Fruit fly (Drosophila melanogaster) whole organism, embryonic: ENCODE measurements around the gene CG8206.

Experiments
- CG12299 ChIP-seq: fragments of 200-800 bp; sonication (Bioruptor generic); optimal IDR thresholded peaks from 2 replicates; lab custom pipeline; 2018; ENCODE audit warnings: missing biosample characterization, mild to moderate bottlenecking, missing genetic modification characterization
- CG13296 ChIP-seq: fragments of 200-800 bp; sonication (Bioruptor generic); optimal IDR thresholded peaks from 3 replicates; lab custom pipeline; 2018; ENCODE audit warnings: missing biosample characterization, mild to moderate bottlenecking, missing genetic modification characterization
- CG14860 ChIP-seq: fragments of 200-800 bp; sonication (Bioruptor generic); IDR thresholded peaks from 3 replicates; pipeline ENCODE4 v1.3.6; 2022; ENCODE audit warnings: missing biosample characterization, missing genetic modification characterization; ENCODE audit not compliant: partially characterized antibody
- CG1647 ChIP-seq: fragments of 200-800 bp; sonication (Bioruptor generic); optimal IDR thresholded peaks from 3 replicates; lab custom pipeline; 2016; ENCODE audit warnings: missing biosample characterization, missing genetic modification characterization
- CG17912 ChIP-seq: fragments of 200-800 bp; sonication (Bioruptor generic); optimal IDR thresholded peaks from 2 replicates; lab custom pipeline; 2018; ENCODE audit warnings: missing biosample characterization, mild to moderate bottlenecking, missing genetic modification characterization
- CG2116 ChIP-seq: fragments of 200-800 bp; sonication (Bioruptor generic); optimal IDR thresholded peaks from 3 replicates; lab custom pipeline; 2018; ENCODE audit warnings: missing biosample characterization, mild to moderate bottlenecking, missing genetic modification characterization
- CG2199 ChIP-seq: fragments of 200-800 bp; sonication (Bioruptor generic); IDR thresholded peaks from 3 replicates; pipeline ENCODE4 v1.3.6; 2022; ENCODE audit warnings: missing biosample characterization, missing genetic modification characterization
- CG30020 ChIP-seq: fragments of 200-800 bp; optimal IDR thresholded peaks from 2 replicates; lab custom pipeline; 2019; ENCODE audit warnings: missing biosample characterization, mild to moderate bottlenecking, missing genetic modification characterization, moderate library complexity
- CG31224 ChIP-seq: fragments of 200-800 bp; sonication (Bioruptor generic); IDR thresholded peaks from 2 replicates; pipeline ENCODE4 v1.3.6; 2022; ENCODE audit warnings: missing biosample characterization, missing genetic modification characterization
- CG4707 ChIP-seq: fragments of 200-800 bp; sonication (Bioruptor generic); optimal IDR thresholded peaks from 2 replicates; lab custom pipeline; 2018; ENCODE audit warnings: missing biosample characterization, mild to moderate bottlenecking, missing genetic modification characterization, moderate library complexity
- CG6175 ChIP-seq: fragments of 200-800 bp; sonication (Bioruptor generic); IDR thresholded peaks from 3 replicates; pipeline ENCODE4 v1.3.6; 2022; ENCODE audit warnings: missing biosample characterization, missing genetic modification characterization
- CG8290 ChIP-seq, 3 experiments: fragments of 200-800 bp; sonication (Bioruptor generic); optimal IDR thresholded peaks; 2 replicates each; lab custom pipeline; 2016 to 2019; ENCODE audit warnings: missing biosample characterization in 3 of 3, missing genetic modification characterization in 3 of 3, mild to moderate bottlenecking in 2 of 3, moderate library complexity in 1 of 3
- CG8478 ChIP-seq: fragments of >200 bp; optimal IDR thresholded peaks from 2 replicates; lab custom pipeline; 2018
- Dll ChIP-seq: fragments of 200-800 bp; sonication (Bioruptor generic); IDR thresholded peaks from 4 replicates; pipeline ENCODE4 v1.3.6; 2022; ENCODE audit warnings: missing biosample characterization, missing genetic modification characterization; ENCODE audit not compliant: partially characterized antibody
- HLH4C ChIP-seq: fragments of 200-800 bp; sonication (Bioruptor generic); IDR thresholded peaks from 3 replicates; pipeline ENCODE4 v1.3.6; 2022; ENCODE audit warnings: missing biosample characterization, missing genetic modification characterization; ENCODE audit not compliant: partially characterized antibody
- Hmx ChIP-seq: fragments of 200-800 bp; sonication (Bioruptor generic); optimal IDR thresholded peaks from 2 replicates; lab custom pipeline; 2016; ENCODE audit warnings: missing biosample characterization, missing genetic modification characterization
- Hr3 ChIP-seq: fragments of 200-800 bp; sonication (Bioruptor generic); optimal IDR thresholded peaks from 3 replicates; lab custom pipeline; 2016; ENCODE audit warnings: missing biosample characterization, missing genetic modification characterization
- Hr78 ChIP-seq, 2 experiments: fragments of 200-800 bp in 1 of 2; fragments of >200 bp in 1 of 2; sonication (Bioruptor generic) in 1 of 2; optimal IDR thresholded peaks; 2 replicates each; lab custom pipeline; 2017 to 2019; ENCODE audit warnings: missing biosample characterization in 2 of 2, missing genetic modification characterization in 2 of 2, mild to moderate bottlenecking in 1 of 2, moderate library complexity in 1 of 2
- Lim3 ChIP-seq: fragments of 200-800 bp; sonication (Bioruptor generic); IDR thresholded peaks from 2 replicates; pipeline ENCODE4 v1.3.6; 2022; ENCODE audit warnings: missing biosample characterization, missing genetic modification characterization
- Lpt ChIP-seq: fragments of >200 bp; optimal IDR thresholded peaks from 2 replicates; lab custom pipeline; 2018; ENCODE audit warnings: missing biosample characterization, missing genetic modification characterization
- Nf-YB ChIP-seq: fragments of 200-800 bp; sonication (Bioruptor generic); optimal IDR thresholded peaks from 3 replicates; lab custom pipeline; 2019; ENCODE audit warnings: missing biosample characterization, mild to moderate bottlenecking, missing genetic modification characterization, moderate library complexity
- Opbp ChIP-seq: fragments of 200-800 bp; sonication (Bioruptor generic); IDR thresholded peaks from 3 replicates; pipeline ENCODE4 v1.3.6; 2022; ENCODE audit warnings: missing biosample characterization, missing genetic modification characterization; ENCODE audit not compliant: partially characterized antibody
- Rx ChIP-seq: fragments of 200-800 bp; sonication (Bioruptor generic); IDR thresholded peaks from 2 replicates; pipeline ENCODE4 v1.3.6; 2022; ENCODE audit warnings: missing biosample characterization, missing genetic modification characterization
- Sry-δ ChIP-seq: fragments of 200-800 bp; sonication (Bioruptor generic); optimal IDR thresholded peaks from 2 replicates; lab custom pipeline; 2016; ENCODE audit warnings: missing biosample characterization, missing genetic modification characterization
- Stat92E ChIP-seq, 3 experiments: fragments of >200 bp in 2 of 3; fragments of 200-800 bp in 1 of 3; sonication (Bioruptor generic) in 1 of 3; optimal IDR thresholded peaks; 2 replicates each; lab custom pipeline; 2017 to 2019; ENCODE audit warnings: missing biosample characterization in 3 of 3, missing genetic modification characterization in 3 of 3, mild to moderate bottlenecking in 1 of 3, moderate library complexity in 1 of 3
- amos ChIP-seq: fragments of 200-800 bp; sonication (Bioruptor generic); IDR thresholded peaks from 2 replicates; pipeline ENCODE4 v1.3.6; 2022; ENCODE audit warnings: missing biosample characterization, missing genetic modification characterization; ENCODE audit not compliant: partially characterized antibody
- ase ChIP-seq: fragments of 200-800 bp; sonication (Bioruptor generic); IDR thresholded peaks from 3 replicates; pipeline ENCODE4 v1.3.6; 2022; ENCODE audit warnings: missing biosample characterization, missing genetic modification characterization
- dm ChIP-seq: fragments of 200-800 bp; sonication (Bioruptor generic); optimal IDR thresholded peaks from 3 replicates; lab custom pipeline; 2016; ENCODE audit warnings: missing biosample characterization, missing genetic modification characterization
- eve ChIP-seq, 2 experiments: fragments of >200 bp; optimal IDR thresholded peaks; 2 replicates each; lab custom pipeline; 2017; ENCODE audit warnings: missing biosample characterization in 2 of 2, missing genetic modification characterization in 2 of 2
- ftz-f1 ChIP-seq: fragments of 200-800 bp; sonication (Bioruptor generic); optimal IDR thresholded peaks from 2 replicates; lab custom pipeline; 2016; ENCODE audit warnings: missing biosample characterization, missing genetic modification characterization
- hb ChIP-seq: fragments of 200-800 bp; sonication (Bioruptor generic); IDR thresholded peaks from 3 replicates; pipeline ENCODE4 v1.3.6; 2022; ENCODE audit warnings: missing biosample characterization, missing genetic modification characterization; ENCODE audit not compliant: partially characterized antibody
- insv ChIP-seq, 2 experiments: fragments of 200-800 bp; sonication (Bioruptor generic); optimal IDR thresholded peaks; 3 replicates each; lab custom pipeline; 2016 to 2018; ENCODE audit warnings: missing biosample characterization in 2 of 2, missing genetic modification characterization in 2 of 2
- jigr1 ChIP-seq: fragments of 200-800 bp; sonication (Bioruptor generic); IDR thresholded peaks from 3 replicates; pipeline ENCODE4 v1.3.6; 2022; ENCODE audit warnings: missing biosample characterization, missing genetic modification characterization
- kah ChIP-seq: fragments of 200-800 bp; sonication (Bioruptor generic); optimal IDR thresholded peaks from 2 replicates; lab custom pipeline; 2018; ENCODE audit warnings: missing biosample characterization, mild to moderate bottlenecking, missing genetic modification characterization
- knrl ChIP-seq: fragments of 200-800 bp; sonication (Bioruptor generic); IDR thresholded peaks from 3 replicates; pipeline ENCODE4 v1.3.6; 2022; ENCODE audit warnings: missing biosample characterization, missing genetic modification characterization; ENCODE audit not compliant: partially characterized antibody
- lola ChIP-seq, 3 experiments: fragments of >200 bp in 2 of 3; fragments of 200-800 bp in 1 of 3; sonication (Bioruptor generic) in 1 of 3; optimal IDR thresholded peaks; 2 replicates each; lab custom pipeline; 2017 to 2019; ENCODE audit warnings: missing biosample characterization in 3 of 3, missing genetic modification characterization in 3 of 3, mild to moderate bottlenecking in 1 of 3, moderate library complexity in 1 of 3
- mld ChIP-seq: fragments of 200-800 bp; sonication (Bioruptor generic); IDR thresholded peaks from 3 replicates; pipeline ENCODE4 v1.3.6; 2022; ENCODE audit warnings: missing biosample characterization, missing genetic modification characterization; ENCODE audit not compliant: partially characterized antibody
- prd ChIP-seq, 3 experiments: fragments of >200 bp in 2 of 3; fragments of 200-800 bp in 1 of 3; sonication (Bioruptor generic) in 1 of 3; optimal IDR thresholded peaks in 2 of 3; IDR thresholded peaks in 1 of 3; 2 replicates in 2 of 3; 3 replicates in 1 of 3; pipeline versions ENCODE4 v1.3.6 to Lab custom; 2017 to 2022; ENCODE audit warnings: missing biosample characterization in 1 of 3, missing genetic modification characterization in 1 of 3
- schlank ChIP-seq: fragments of 200-800 bp; sonication (Bioruptor generic); optimal IDR thresholded peaks from 2 replicates; lab custom pipeline; 2018; ENCODE audit warnings: missing biosample characterization, mild to moderate bottlenecking, missing genetic modification characterization
- scrt ChIP-seq: fragments of 200-800 bp; sonication (Bioruptor generic); optimal IDR thresholded peaks from 2 replicates; lab custom pipeline; 2018; ENCODE audit warnings: missing biosample characterization, mild to moderate bottlenecking, missing genetic modification characterization, moderate library complexity
- sqz ChIP-seq: fragments of 200-800 bp; sonication (Bioruptor generic); optimal IDR thresholded peaks from 3 replicates; lab custom pipeline; 2018; ENCODE audit warnings: missing biosample characterization, mild to moderate bottlenecking, missing genetic modification characterization
- tna ChIP-seq: fragments of 200-800 bp; sonication (Bioruptor generic); IDR thresholded peaks from 2 replicates; pipeline ENCODE4 v1.3.6; 2022; ENCODE audit warnings: missing biosample characterization, missing genetic modification characterization; ENCODE audit not compliant: partially characterized antibody
- twi ChIP-seq: fragments of 200-800 bp; optimal IDR thresholded peaks from 2 replicates; lab custom pipeline; 2019; ENCODE audit warnings: missing biosample characterization, mild to moderate bottlenecking, missing genetic modification characterization, moderate library complexity
- unc-4 ChIP-seq: fragments of 200-800 bp; sonication (Bioruptor generic); IDR thresholded peaks from 2 replicates; pipeline ENCODE4 v1.3.6; 2022; ENCODE audit warnings: missing biosample characterization, missing genetic modification characterization; ENCODE audit not compliant: partially characterized antibody
- vnd ChIP-seq: fragments of 200-800 bp; sonication (Bioruptor generic); IDR thresholded peaks from 3 replicates; pipeline ENCODE4 v1.3.6; 2022; ENCODE audit warnings: missing biosample characterization, missing genetic modification characterization; ENCODE audit not compliant: partially characterized antibody
- z ChIP-seq: fragments of 200-800 bp; sonication (Bioruptor generic); IDR thresholded peaks from 3 replicates; pipeline ENCODE4 v1.3.6; 2022; ENCODE audit warnings: missing biosample characterization, missing genetic modification characterization

CG8206 gene

DNA sequence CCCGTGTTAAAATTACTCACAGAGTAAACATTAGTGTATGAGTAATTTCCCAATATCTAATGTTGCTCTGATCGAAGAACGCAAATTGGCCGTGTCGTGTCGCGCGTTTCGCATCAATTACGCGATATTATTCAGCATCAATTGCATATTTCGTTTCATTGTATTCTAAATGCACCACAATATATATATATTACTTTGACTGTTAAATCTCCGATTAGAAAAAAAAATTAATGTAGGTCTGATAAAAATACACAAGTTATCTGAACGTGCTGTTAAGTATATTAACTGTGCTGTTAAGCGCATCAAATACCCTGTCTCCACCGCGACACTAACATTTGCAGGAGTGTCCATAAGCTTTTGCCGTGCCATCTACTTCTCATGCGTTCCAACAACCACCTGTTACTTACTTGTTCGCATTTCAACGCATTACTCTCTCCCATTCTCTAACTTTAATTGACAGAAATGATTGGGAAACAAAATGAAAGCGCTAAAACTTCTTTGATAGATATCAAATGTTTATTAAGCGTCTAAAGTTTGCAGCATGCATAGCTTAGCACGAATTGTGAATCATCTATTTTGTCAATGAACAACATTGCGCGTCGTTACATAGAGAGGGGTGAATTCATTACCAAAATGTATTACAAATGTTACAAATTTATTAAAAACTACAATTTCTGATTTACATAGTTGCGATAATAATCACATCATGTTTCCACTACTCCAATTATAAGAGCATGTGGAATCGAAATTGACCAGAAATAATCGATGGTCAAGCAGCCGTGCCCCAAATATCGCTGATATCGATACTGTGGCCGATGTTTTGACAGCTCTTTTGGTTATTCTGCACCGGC, 21.6 kb downstream of the CG8206 start, which contains the start of the genes Graf and mRpL3 (continued):
- peak; percentile 52 for TF ChIP-seq sqz (GFP tag; lab: Kevin White, UChicago)
- TF ChIP-seq jigr1, result no peak
- peak; percentile 90 for TF ChIP-seq vnd (GFP tag; lab: Robert Waterston, UW)
- no peak for TF ChIP-seq CG6175 (GFP tag; lab: Robert Waterston, UW)
- TF ChIP-seq CG30020 (tag; lab: Kevin White, UChicago), result peak; percentile 96
- no peak for TF ChIP-seq ftz-f1 (GFP tag; lab: Kevin White, UChicago)
- TF ChIP-seq hb (GFP tag; lab: Robert Waterston, UW), result peak; percentile 93
- peak in 1 of 2 experiments; percentile 23 for TF ChIP-seq Hr78 (GFP tag; optimal IDR thresholded peaks at IDR 0.05; lab: Kevin White, UChicago)
- TF ChIP-seq CG12299, result no peak
- peak; percentile 47 for TF ChIP-seq CG2116 (GFP tag; lab: Kevin White, UChicago)
- TF ChIP-seq lola (GFP tag; optimal IDR thresholded peaks at IDR 0.05; lab: Kevin White, UChicago), result peak in 1 of 3 experiments; percentile 85
- TF ChIP-seq Nf-YB (GFP tag; lab: Kevin White, UChicago), result no peak
- no peak for TF ChIP-seq CG4707 (GFP tag; lab: Kevin White, UChicago)
- TF ChIP-seq mld (GFP tag; lab: Robert Waterston, UW), result peak; percentile 92
- TF ChIP-seq ase (GFP tag; lab: Robert Waterston, UW), result no peak
- no peak for TF ChIP-seq Rx
- TF ChIP-seq CG31224 (GFP tag; lab: Robert Waterston, UW), result no peak
- no peak for TF ChIP-seq CG1647 (GFP tag; lab: Kevin White, UChicago)
- TF ChIP-seq CG8478 (lab: Kevin White, UChicago), result no peak
- no peak for TF ChIP-seq Lpt (GFP tag; lab: Kevin White, UChicago)
- no peak for TF ChIP-seq Lim3
- no peak for TF ChIP-seq twi (tag; lab: Kevin White, UChicago)
- no peak for TF ChIP-seq Hmx
- no peak for TF ChIP-seq schlank (tag; lab: Kevin White, UChicago)
- peak; percentile 85; the same call in 3 of the 4 replicates for TF ChIP-seq Dll
- peak; percentile 90 for TF ChIP-seq CG14860
- peak in 1 of 2 experiments; percentile 21 for TF ChIP-seq insv (GFP tag; optimal IDR thresholded peaks at IDR 0.05; lab: Kevin White, UChicago)
- no peak for TF ChIP-seq prd (optimal IDR thresholded peaks at IDR 0.05; lab: Kevin White, UChicago)
- no peak for TF ChIP-seq prd (GFP tag; IDR thresholded peaks at IDR 0.05; lab: Robert Waterston, UW)
- TF ChIP-seq amos, result peak; percentile 95
- peak; percentile 96 for TF ChIP-seq kah (GFP tag; lab: Kevin White, UChicago)
- peak; percentile 4 for TF ChIP-seq Hr3
- TF ChIP-seq z (GFP tag; lab: Robert Waterston, UW), result no peak
- TF ChIP-seq CG17912 (GFP tag; lab: Kevin White, UChicago), result no peak
- peak; percentile 80 for TF ChIP-seq unc-4
- TF ChIP-seq knrl (GFP tag; lab: Robert Waterston, UW), result peak; percentile 89
- no peak for TF ChIP-seq CG8290 (GFP tag; optimal IDR thresholded peaks at IDR 0.05; lab: Kevin White, UChicago)
- TF ChIP-seq CG8290 (tag; optimal IDR thresholded peaks at IDR 0.05; lab: Kevin White, UChicago), result no peak
- TF ChIP-seq CG13296, result no peak
- peak; percentile 61 for TF ChIP-seq scrt (GFP tag; lab: Kevin White, UChicago)
- no peak for TF ChIP-seq Stat92E (GFP tag; optimal IDR thresholded peaks at IDR 0.05; lab: Kevin White, UChicago)
- peak; percentile 94 for TF ChIP-seq Opbp
- peak; percentile 22 for TF ChIP-seq dm (GFP tag; lab: Kevin White, UChicago)
- peak; percentile 91 for TF ChIP-seq HLH4C (GFP tag; lab: Robert Waterston, UW)
- peak; percentile 68 for TF ChIP-seq Sry-δ
- TF ChIP-seq eve (GFP tag; optimal IDR thresholded peaks at IDR 0.05; lab: Kevin White, UChicago), result no peak
- TF ChIP-seq CG2199 (GFP tag; lab: Robert Waterston, UW), result no peak
- peak; percentile 93 for TF ChIP-seq tna
